Worm (Caenorhabditis elegans) whole organism, L4 larva: ENCODE results near the gene ZK938.10.
"Not testable (repeated sequence)": the region's sequence is repeated elsewhere in the genome, so short reads cannot be mapped to it uniquely, and the experiment has no call there.

ENCODE experiments used
- T26A8.4 ChIP-seq: fragments of 200-800 bp; sonication (Bioruptor generic); IDR thresholded peaks from 2 replicates; pipeline ENCODE4 v1.3.6; 2022; ENCODE audit warnings: missing genetic modification characterization, missing compliant biosample characterization
- aha-1 ChIP-seq: fragments of 150-350 bp; peaks from one replicate; lab custom pipeline; 2014; ENCODE audit warnings: missing biosample characterization, missing genetic modification characterization
- ama-1 ChIP-seq: fragments of 150-350 bp; optimal IDR thresholded peaks from 2 replicates; lab custom pipeline; 2014; ENCODE audit warnings: inconsistent platforms, mixed read lengths
- arid-1 ChIP-seq: fragments of 200-800 bp; sonication (Bioruptor generic); conservative IDR thresholded peaks from 2 replicates; pipeline ENCODE4 v1.3.6; 2022; ENCODE audit warnings: missing genetic modification reagents, missing genetic modification characterization, missing compliant biosample characterization
- ceh-20 ChIP-seq: fragments of 200-800 bp; sonication (Bioruptor generic); IDR thresholded peaks from 2 replicates; pipeline ENCODE4 v1.3.6; 2022; ENCODE audit warnings: missing genetic modification reagents, missing genetic modification characterization, missing compliant biosample characterization
- ceh-32 ChIP-seq: sonication (generic microtip); optimal IDR thresholded peaks from 2 replicates; lab custom pipeline; 2016; ENCODE audit warnings: mild to moderate bottlenecking, missing genetic modification characterization, missing compliant biosample characterization; ENCODE audit not compliant: poor library complexity
- ceh-62 ChIP-seq: sonication (generic microtip); optimal IDR thresholded peaks from 2 replicates; lab custom pipeline; 2017; ENCODE audit warnings: missing biosample characterization, missing genetic modification characterization
- ces-1 ChIP-seq: fragments of 150-350 bp; sonication (generic microtip); optimal IDR thresholded peaks from 4 replicates; lab custom pipeline; 2014; ENCODE audit warnings: missing biosample characterization, missing genetic modification reagents, missing genetic modification characterization
- ctbp-1 ChIP-seq: fragments of 200-800 bp; sonication (Bioruptor generic); IDR thresholded peaks from 2 replicates; pipeline ENCODE4 v1.3.6; 2022; ENCODE audit warnings: missing genetic modification reagents, missing genetic modification characterization, missing compliant biosample characterization
- dmd-8 ChIP-seq: fragments of 200-800 bp; sonication (Bioruptor generic); IDR thresholded peaks from 2 replicates; pipeline ENCODE4 v1.3.6; 2022; ENCODE audit warnings: missing genetic modification characterization, missing compliant biosample characterization
- dmd-9 ChIP-seq: fragments of 200-800 bp; sonication (Bioruptor generic); IDR thresholded peaks from 2 replicates; pipeline ENCODE4 v1.3.6; 2022; ENCODE audit warnings: missing genetic modification reagents, missing genetic modification characterization, missing compliant biosample characterization
- duxl-1 ChIP-seq: sonication (generic microtip); optimal IDR thresholded peaks from 2 replicates; lab custom pipeline; 2016; ENCODE audit warnings: mild to moderate bottlenecking, missing genetic modification characterization, moderate library complexity, missing compliant biosample characterization; ENCODE audit not compliant: poor library complexity
- egl-43 ChIP-seq: fragments of 200-800 bp; sonication (Bioruptor generic); IDR thresholded peaks from 2 replicates; pipeline ENCODE4 v1.3.6; 2022; ENCODE audit warnings: missing genetic modification reagents, missing genetic modification characterization, missing compliant biosample characterization
- lin-13 ChIP-seq: fragments of 150-350 bp; optimal IDR thresholded peaks from 2 replicates; lab custom pipeline; 2014; ENCODE audit warnings: missing biosample characterization, missing genetic modification reagents, missing genetic modification characterization
- lin-38 ChIP-seq: fragments of 200-800 bp; sonication (Bioruptor generic); IDR thresholded peaks from 2 replicates; pipeline ENCODE4 v1.3.6; 2022; ENCODE audit warnings: missing genetic modification reagents, missing genetic modification characterization, missing compliant biosample characterization
- nhr-28 ChIP-seq: fragments of 150-350 bp; optimal IDR thresholded peaks from 2 replicates; lab custom pipeline; 2014; ENCODE audit warnings: missing biosample characterization, missing genetic modification characterization
- nhr-77 ChIP-seq: fragments of 150-350 bp; optimal IDR thresholded peaks from 2 replicates; lab custom pipeline; 2014; ENCODE audit warnings: missing biosample characterization, missing genetic modification characterization
- pha-4 ChIP-seq, 2 experiments: fragments of 150-350 bp in 1 of 2; fragments of 200-800 bp in 1 of 2; sonication (Bioruptor generic) in 1 of 2; IDR thresholded peaks in 1 of 2; optimal IDR thresholded peaks in 1 of 2; 2 replicates each; pipeline versions ENCODE4 v1.3.6 to Lab custom; 2014 to 2022; ENCODE audit warnings: missing genetic modification characterization in 2 of 2, missing genetic modification reagents in 2 of 2, missing biosample characterization in 1 of 2, missing compliant biosample characterization in 1 of 2
- set-16 ChIP-seq: fragments of 200-800 bp; sonication (Bioruptor generic); IDR thresholded peaks from 2 replicates; pipeline ENCODE4 v1.3.6; 2022; ENCODE audit warnings: missing genetic modification reagents, missing genetic modification characterization, missing compliant biosample characterization
- unc-130 ChIP-seq: sonication (generic microtip); optimal IDR thresholded peaks from 2 replicates; lab custom pipeline; 2016; ENCODE audit warnings: missing genetic modification reagents, missing genetic modification characterization, missing compliant biosample characterization
- unc-62 ChIP-seq, 3 experiments: fragments of 150-350 bp in 1 of 3; sonication (generic microtip); optimal IDR thresholded peaks in 2 of 3; peaks in 1 of 3; 1 replicate in 1 of 3; 2 replicates in 2 of 3; lab custom pipeline; 2014 to 2017; ENCODE audit warnings: missing biosample characterization in 3 of 3, missing genetic modification characterization in 3 of 3, missing genetic modification reagents in 3 of 3, missing genotype in 1 of 3
- zag-1 ChIP-seq: fragments of 150-350 bp; optimal IDR thresholded peaks from 2 replicates; lab custom pipeline; 2014; ENCODE audit warnings: missing biosample characterization, missing genetic modification characterization
- zfp-2 ChIP-seq: sonication (generic microtip); optimal IDR thresholded peaks from 2 replicates; lab custom pipeline; 2016; ENCODE audit warnings: mild to moderate bottlenecking, missing genetic modification characterization, missing compliant biosample characterization
- zip-11 ChIP-seq: fragments of 200-800 bp; sonication (Bioruptor generic); IDR thresholded peaks from 2 replicates; pipeline ENCODE4 v1.3.6; 2022; ENCODE audit warnings: missing genetic modification characterization, missing compliant biosample characterization
- ztf-11 ChIP-seq: fragments of 150-350 bp; optimal IDR thresholded peaks from 2 replicates; lab custom pipeline; 2014; ENCODE audit warnings: missing biosample characterization, missing genetic modification characterization

ZK938.10 gene

DNA sequence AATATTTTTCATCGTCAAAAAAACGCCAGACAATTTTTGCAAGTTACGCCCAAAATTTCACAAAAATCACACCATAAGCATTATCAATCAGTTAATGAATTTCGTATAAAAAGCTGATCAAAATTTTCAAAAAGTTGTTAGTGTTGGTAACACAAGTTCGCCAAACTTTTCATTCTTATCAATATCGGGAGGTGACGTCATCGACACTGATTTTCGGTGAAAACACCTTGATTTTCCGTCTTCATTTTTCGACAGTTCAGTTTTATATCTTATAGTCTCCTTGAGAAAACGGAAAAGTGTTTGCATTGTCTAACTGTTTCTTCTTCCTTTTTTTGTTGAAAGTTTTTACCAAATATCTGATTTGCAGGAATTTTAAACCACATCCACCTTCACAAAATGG, 30.0 kb upstream of the ZK938.10 start, which contains the start of gene C08H9.15:
TSS of gene C08H9.15 (plus strand) at position 368 of the 400 bp plus-strand sequence.
- TF ChIP-seq zfp-2 (tag; lab: Kevin White, UChicago) (no peak), nhr-28 (peak; percentile 11)

DNA sequence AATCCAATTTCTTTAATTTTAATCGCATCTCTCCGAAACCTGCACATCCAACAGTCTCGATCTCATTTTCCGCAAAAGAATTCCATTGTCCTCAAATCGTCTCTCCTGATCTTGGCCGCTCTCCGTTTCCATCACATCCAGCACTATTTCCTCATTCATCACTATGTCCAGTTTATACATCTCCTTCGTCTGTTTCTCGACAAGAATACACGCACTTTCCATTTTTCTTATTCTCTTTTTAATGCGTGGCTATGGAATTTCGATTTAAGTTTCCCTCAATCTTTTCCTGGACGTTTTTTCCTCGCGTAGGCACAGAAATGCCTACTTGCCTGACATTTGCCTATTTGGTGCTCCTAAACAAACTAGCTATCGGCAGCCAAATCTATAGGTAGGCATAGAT, 29.0 kb upstream of the ZK938.10 start:
- TF ChIP-seq ama-1 (no peak), unc-62 (GFP tag; optimal IDR thresholded peaks at IDR 0.05 in 1 of 2; lab: Kevin White, UChicago) (peak in 1 of 2 experiments; percentile 8), unc-62 (tag; optimal IDR thresholded peaks at IDR 0.05; lab: Kevin White, UChicago) (no peak), aha-1 (peak; percentile 73)

DNA sequence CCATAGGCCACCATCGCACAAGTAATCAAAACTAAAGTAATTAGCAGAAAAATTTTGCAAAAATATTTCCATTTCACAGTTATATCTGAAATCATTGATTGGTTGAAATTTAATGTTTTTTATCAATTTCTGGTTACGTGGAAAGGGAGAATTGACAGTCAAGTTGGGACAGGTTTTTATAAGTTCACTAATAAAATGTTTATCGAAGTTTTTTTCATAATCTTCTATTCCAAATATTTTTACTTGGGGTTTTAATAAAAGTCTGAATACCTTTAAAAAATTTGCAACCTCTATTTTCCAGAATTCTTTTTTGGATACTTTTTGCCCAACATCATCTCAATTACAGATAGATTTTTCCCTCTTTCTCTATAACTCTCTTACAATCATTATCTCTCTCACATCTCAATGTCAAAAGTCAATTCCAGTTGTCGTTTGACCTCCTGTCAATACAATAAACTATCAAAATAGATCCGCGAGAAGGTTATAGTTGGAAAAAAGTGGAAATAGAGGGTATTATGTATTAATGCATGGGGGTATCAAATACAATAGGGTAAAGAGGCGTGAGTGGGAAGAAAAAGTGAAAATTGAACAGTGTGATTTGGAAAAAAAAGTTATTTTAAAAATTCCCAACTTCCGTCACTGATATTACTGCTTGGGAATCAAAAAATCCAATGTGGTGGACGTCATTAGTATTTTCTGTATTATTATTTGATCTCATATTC, 23.8 kb upstream of the ZK938.10 start, which contains the start of the genes chil-2 and ctsa-3.2:
TSS of gene chil-2 (minus strand) at position 101 of the 722 bp plus-strand sequence.
TSS of gene ctsa-3.2 (plus strand) at position 672 of the 722 bp plus-strand sequence.
- no peak for TF ChIP-seq T26A8.4 (GFP tag; lab: Robert Waterston, UW)
- no peak for TF ChIP-seq set-16 (GFP tag; lab: Robert Waterston, UW)
- TF ChIP-seq zip-11: no peak
- TF ChIP-seq ces-1 (GFP tag; lab: Kevin White, UChicago): no peak

DNA sequence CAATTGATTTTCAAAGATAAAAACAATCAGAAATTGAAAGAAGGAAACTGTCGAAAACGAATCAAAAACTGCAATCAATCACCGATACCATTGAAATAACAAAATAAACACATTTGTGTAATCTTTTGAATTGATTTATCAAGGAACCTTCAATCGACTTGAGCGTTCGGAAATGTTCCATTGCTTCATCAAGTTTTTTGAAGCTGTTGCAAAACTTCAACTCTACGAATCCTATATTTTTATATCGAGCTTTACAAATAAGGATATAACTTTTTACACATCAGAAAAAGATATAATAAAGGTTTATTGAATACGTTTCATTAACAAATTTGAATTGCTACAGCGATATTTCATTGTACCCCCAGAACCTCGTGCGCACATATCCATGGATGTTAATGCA, 22.1 kb upstream of the ZK938.10 start, which contains the start of gene chil-8:
TSS of gene chil-8 (minus strand) at position 101 of the 400 bp plus-strand sequence.
- no peak for TF ChIP-seq dmd-9 (GFP tag; lab: Robert Waterston, UW)
- TF ChIP-seq arid-1 (GFP tag; lab: Robert Waterston, UW): no peak
- TF ChIP-seq lin-38: no peak
- no peak for TF ChIP-seq dmd-8 (GFP tag; lab: Robert Waterston, UW)
- TF ChIP-seq aha-1: peak; percentile 37

DNA sequence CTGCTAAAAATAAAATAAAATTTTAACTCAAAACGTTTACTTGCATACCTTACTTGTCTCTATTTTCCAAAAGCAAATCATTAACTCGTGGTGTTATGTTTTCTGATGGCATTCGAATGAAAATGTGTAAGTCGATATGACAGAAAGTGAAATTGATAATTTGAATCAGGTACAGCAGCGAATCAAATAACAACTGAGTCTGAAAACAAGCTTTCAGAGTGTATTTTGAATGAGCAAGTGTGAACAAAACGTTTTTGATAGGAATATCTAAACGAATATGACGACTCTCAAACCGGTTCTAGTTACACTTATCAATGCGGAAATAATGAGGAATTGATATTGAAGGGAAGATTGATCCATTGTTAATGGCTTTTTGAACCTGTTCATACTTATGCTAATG, 20.2 kb upstream of the ZK938.10 start, which contains the start of gene chil-7:
TSS of gene chil-7 (minus strand) at position 112 of the 400 bp plus-strand sequence.
- peak in 1 of 2 experiments; percentile 97 for TF ChIP-seq unc-62 (GFP tag; optimal IDR thresholded peaks at IDR 0.05 in 1 of 2; lab: Kevin White, UChicago)
- no peak for TF ChIP-seq unc-62 (tag; optimal IDR thresholded peaks at IDR 0.05; lab: Kevin White, UChicago)
- no peak for TF ChIP-seq ceh-20 (GFP tag; lab: Robert Waterston, UW)

DNA sequence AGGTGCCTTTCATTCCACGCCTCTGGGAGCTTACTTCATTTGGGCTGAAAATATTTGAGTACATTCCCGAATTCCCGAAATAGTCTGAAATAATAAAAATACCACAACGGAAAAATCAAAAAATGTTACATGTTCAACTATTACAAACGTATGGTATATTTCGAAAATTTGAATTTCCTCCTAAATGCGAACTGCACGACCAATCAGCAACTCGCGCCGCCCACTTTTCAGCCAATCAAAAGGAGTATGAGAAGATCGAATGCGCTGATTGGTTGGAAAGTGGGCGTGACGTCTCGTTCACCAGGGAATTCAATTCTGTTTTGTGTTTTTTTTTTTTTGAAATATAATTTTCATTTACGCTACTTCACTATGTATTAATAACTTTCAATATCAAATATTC, 17.9 kb upstream of the ZK938.10 start, which contains the start of gene old-1:
TSS of gene old-1 (minus strand) at position 50 of the 400 bp plus-strand sequence.
- no peak for TF ChIP-seq lin-13 (GFP tag; lab: Kevin White, UChicago)
- no peak for TF ChIP-seq unc-130 (GFP tag; lab: Kevin White, UChicago)
- no peak for TF ChIP-seq T26A8.4 (GFP tag; lab: Robert Waterston, UW)
- TF ChIP-seq nhr-77: no peak
- TF ChIP-seq ztf-11 (tag; lab: Kevin White, UChicago): no peak
- TF ChIP-seq dmd-8 (GFP tag; lab: Robert Waterston, UW): no peak
- no peak for TF ChIP-seq ces-1 (GFP tag; lab: Kevin White, UChicago)
- no peak for TF ChIP-seq zag-1 (tag; lab: Kevin White, UChicago)
- TF ChIP-seq duxl-1 (tag; lab: Kevin White, UChicago): no peak
- no peak for TF ChIP-seq pha-4 (GFP tag; IDR thresholded peaks at IDR 0.05; lab: Robert Waterston, UW)
- TF ChIP-seq pha-4 (tag; optimal IDR thresholded peaks at IDR 0.05; lab: Kevin White, UChicago): no peak
- no peak for TF ChIP-seq ceh-32 (tag; lab: Kevin White, UChicago)

DNA sequence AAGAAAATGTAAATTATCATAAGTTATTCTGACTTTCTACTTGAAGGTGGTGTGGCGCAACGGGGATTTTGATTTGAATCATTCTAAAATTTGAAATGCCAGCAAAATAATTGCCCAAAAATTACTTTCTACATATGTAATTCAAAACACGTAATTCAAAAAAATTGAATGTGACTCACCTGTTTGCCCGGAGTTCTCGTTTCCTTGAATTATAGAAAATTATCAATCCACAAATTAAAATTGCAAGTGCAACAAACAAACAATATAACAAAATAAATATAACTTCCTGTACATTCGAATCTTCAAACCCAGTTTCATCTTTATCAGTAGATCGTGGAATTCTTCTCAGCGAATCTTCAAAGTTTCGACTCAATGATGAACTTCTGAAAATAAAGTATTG, 17.4 kb upstream of the ZK938.10 start:
- TF ChIP-seq T26A8.4 (GFP tag; lab: Robert Waterston, UW) (no peak), aha-1 (peak; percentile 63), unc-62 (GFP tag; optimal IDR thresholded peaks at IDR 0.05 in 1 of 2; lab: Kevin White, UChicago) (peak in 1 of 2 experiments; percentile 65), unc-62 (tag; optimal IDR thresholded peaks at IDR 0.05; lab: Kevin White, UChicago) (no peak)

DNA sequence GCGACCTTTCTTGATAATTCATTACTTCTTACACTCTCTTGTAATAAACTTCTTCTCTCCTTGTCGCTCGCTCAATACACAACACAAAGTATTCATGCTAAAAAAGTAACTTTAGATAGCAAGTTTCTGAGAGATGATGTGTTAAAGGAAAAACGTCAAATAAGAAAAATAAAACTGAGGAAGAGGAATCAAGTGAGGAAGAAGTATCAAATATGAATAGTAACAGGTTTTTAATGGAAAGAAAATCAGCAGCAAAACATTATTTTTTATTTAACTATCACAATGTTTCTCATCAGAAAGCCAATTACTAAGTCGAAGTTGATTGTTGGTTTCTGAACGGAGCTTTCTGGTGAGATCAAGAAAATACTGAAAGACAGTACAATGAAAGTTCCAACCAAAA, 15.5 kb upstream of the ZK938.10 start, which contains the start of gene chil-1:
TSS of gene chil-1 (minus strand) at position 101 of the 400 bp plus-strand sequence.
- not testable (repeated sequence) for TF ChIP-seq ceh-62 (tag; lab: Kevin White, UChicago); egl-43 (GFP tag; lab: Robert Waterston, UW); ctbp-1 (GFP tag; lab: Robert Waterston, UW)
